Fruit fly (Drosophila melanogaster): ENCODE data around the gene beat-Vb.

beat-Vb gene

dm6 chr3R:12960929-12961855, 45.3 kb downstream of the beat-Vb start, which contains the start of gene Spc25 (continued):
- TF ChIP-seq CG10654 (GFP tag; optimal IDR thresholded peaks at IDR 0.05), result peak; percentile 35
- no peak for TF ChIP-seq CG5180 (GFP tag; optimal IDR thresholded peaks at IDR 0.05)
- TF ChIP-seq CG12219 (GFP tag; optimal IDR thresholded peaks at IDR 0.05), result no peak
- TF ChIP-seq CG33213 (GFP tag; optimal IDR thresholded peaks at IDR 0.05), result peak; percentile 84
- no peak for TF ChIP-seq CG8924 (tag; optimal IDR thresholded peaks at IDR 0.05)
- TF ChIP-seq phol (tag; optimal IDR thresholded peaks at IDR 0.05), result peak; percentile 42
- TF ChIP-seq stwl (tag; optimal IDR thresholded peaks at IDR 0.05), result peak; percentile 97
- TF ChIP-seq HmgD (GFP tag; optimal IDR thresholded peaks at IDR 0.05), result peak; percentile 82
- peak; percentile 87 for TF ChIP-seq zen2 (GFP tag; IDR thresholded peaks at IDR 0.05; ENCODE audit: partially characterized antibody)
- peak; percentile 38 for TF ChIP-seq sqz (GFP tag; optimal IDR thresholded peaks at IDR 0.05)
- no peak for TF ChIP-seq CG4854 (GFP tag; optimal IDR thresholded peaks at IDR 0.05)
- TF ChIP-seq sob (GFP tag; IDR thresholded peaks at IDR 0.05), result peak; percentile 66; the same call in 1 of the 2 replicates
- peak; percentile 41 for TF ChIP-seq CG1792 (GFP tag; optimal IDR thresholded peaks at IDR 0.05)
- TF ChIP-seq CG15514 (GFP tag; optimal IDR thresholded peaks at IDR 0.05), result peak; percentile 70
- no peak for TF ChIP-seq CG7556 (GFP tag; optimal IDR thresholded peaks at IDR 0.05)
- no peak for TF ChIP-seq Nf-YB (GFP tag; optimal IDR thresholded peaks at IDR 0.05)
- TF ChIP-seq CG14050 (GFP tag; IDR thresholded peaks at IDR 0.05), result no peak
- TF ChIP-seq CG43689 (GFP tag; IDR thresholded peaks at IDR 0.05), result no peak
- peak; percentile 18 for TF ChIP-seq Atf3 (GFP tag; optimal IDR thresholded peaks at IDR 0.05)
- TF ChIP-seq zfh1 (GFP tag; IDR thresholded peaks at IDR 0.05), result peak; percentile 45; the same call in 2 of the 3 replicates
- peak; percentile 57 for TF ChIP-seq maf-S (GFP tag; optimal IDR thresholded peaks at IDR 0.05)
- TF ChIP-seq CG15696 (tag; optimal IDR thresholded peaks at IDR 0.05), result peak; percentile 7
- peak; percentile 67 for TF ChIP-seq Side (GFP tag; optimal IDR thresholded peaks at IDR 0.05)
- TF ChIP-seq trem (tag; optimal IDR thresholded peaks at IDR 0.05), result peak; percentile 84
- no peak for TF ChIP-seq usp (GFP tag; optimal IDR thresholded peaks at IDR 0.05)
- TF ChIP-seq Meics (GFP tag; optimal IDR thresholded peaks at IDR 0.05), result no peak
- TF ChIP-seq da (GFP tag; optimal IDR thresholded peaks at IDR 0.05), result peak; percentile 24
- TF ChIP-seq CG2678 (tag; optimal IDR thresholded peaks at IDR 0.05), result peak; percentile 9
- TF ChIP-seq lov (optimal IDR thresholded peaks at IDR 0.05), result no peak
- TF ChIP-seq lov (GFP tag; IDR thresholded peaks at IDR 0.05), result 0 out of 3 replicates have a peak, but pooled peaks have one; percentile 32
- peak; percentile 87 for TF ChIP-seq slbo (GFP tag; IDR thresholded peaks at IDR 0.05)
- TF ChIP-seq lbe (GFP tag; optimal IDR thresholded peaks at IDR 0.05), result no peak

DNA sequence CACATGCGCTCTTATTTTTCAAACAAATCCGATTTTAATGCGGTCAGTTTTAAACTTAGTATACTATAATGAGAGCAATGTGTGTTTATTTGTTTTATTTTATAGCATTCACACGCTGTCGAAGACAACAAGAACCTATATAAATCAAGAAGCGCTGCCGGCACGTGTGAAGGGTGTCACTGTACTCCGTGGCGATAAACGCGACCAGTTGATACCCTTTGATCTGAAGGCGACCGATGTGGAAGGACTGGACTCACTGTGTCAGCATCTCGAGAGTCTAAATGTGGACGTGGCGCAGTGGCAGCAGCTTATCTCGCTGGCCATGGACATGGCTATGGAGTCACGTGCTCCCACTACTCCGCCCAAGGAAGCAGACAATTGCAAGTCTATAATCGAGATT, 46.8 kb downstream of the beat-Vb start:
- no peak for TF ChIP-seq slp2 (GFP tag; optimal IDR thresholded peaks at IDR 0.05)
- TF ChIP-seq cwo (GFP tag; optimal IDR thresholded peaks at IDR 0.05), result peak; percentile 9
- TF ChIP-seq pnt (GFP tag; optimal IDR thresholded peaks at IDR 0.05), result no peak
- no peak for TF ChIP-seq CG17359 (tag; optimal IDR thresholded peaks at IDR 0.05)
- TF ChIP-seq Ravus (GFP tag; IDR thresholded peaks at IDR 0.05), result no peak
- no peak for TF ChIP-seq CG9876 (GFP tag; optimal IDR thresholded peaks at IDR 0.05)
- no peak for TF ChIP-seq hkb (optimal IDR thresholded peaks at IDR 0.05)
- TF ChIP-seq hkb (GFP tag; IDR thresholded peaks at IDR 0.05), result no peak

Data from whole organism, embryonic.